Fruit fly (Drosophila melanogaster) whole organism, wandering third instar larva: ENCODE results near the gene Dyro.

Experiments
- Abd-B ChIP-seq: fragments of >200 bp; optimal IDR thresholded peaks from 2 replicates; lab custom pipeline; 2017; ENCODE audit warnings: missing biosample characterization, missing genetic modification characterization
- CG32264 ChIP-seq: fragments of 200-800 bp; sonication (Bioruptor generic); optimal IDR thresholded peaks from 2 replicates; lab custom pipeline; 2016; ENCODE audit warnings: missing biosample characterization, missing genetic modification characterization
- CG9705 ChIP-seq: fragments of 200-800 bp; sonication (Bioruptor generic); optimal IDR thresholded peaks from 2 replicates; lab custom pipeline; 2018; ENCODE audit warnings: missing biosample characterization, mild to moderate bottlenecking, missing genetic modification characterization
- CrebA ChIP-seq: fragments of 200-800 bp; sonication (Bioruptor generic); optimal IDR thresholded peaks from 2 replicates; lab custom pipeline; 2016; ENCODE audit warnings: missing biosample characterization, mild to moderate bottlenecking, missing genetic modification characterization, borderline replicate concordance
- Dfd ChIP-seq: fragments of >200 bp; optimal IDR thresholded peaks from 2 replicates; lab custom pipeline; 2017; ENCODE audit warnings: missing biosample characterization, missing genetic modification characterization
- Dif ChIP-seq: fragments of 200-275, 200-300 bp; sonication (Bioruptor generic); optimal IDR thresholded peaks from 2 replicates; lab custom pipeline; 2018; ENCODE audit warnings: missing biosample characterization, missing genetic modification characterization; ENCODE audit not compliant: partially characterized antibody
- GATAd ChIP-seq: sonication (Bioruptor generic); optimal IDR thresholded peaks from 2 replicates; lab custom pipeline; 2016; ENCODE audit warnings: missing biosample characterization, missing genetic modification characterization
- HLH106 ChIP-seq: fragments of 200-800 bp; optimal IDR thresholded peaks from 3 replicates; lab custom pipeline; 2019; ENCODE audit warnings: missing biosample characterization, mild to moderate bottlenecking, missing genetic modification characterization, moderate library complexity
- Hnf4 ChIP-seq: fragments of 200-800 bp; sonication (Bioruptor generic); optimal IDR thresholded peaks from 2 replicates; lab custom pipeline; 2016; ENCODE audit warnings: missing biosample characterization, mild to moderate bottlenecking, missing genetic modification characterization
- Hr78 ChIP-seq: fragments of >200 bp; optimal IDR thresholded peaks from 2 replicates; lab custom pipeline; 2017; ENCODE audit warnings: missing biosample characterization, missing genetic modification characterization
- Hr83 ChIP-seq: fragments of 200-300 bp; sonication (Bioruptor generic); optimal IDR thresholded peaks from 2 replicates; lab custom pipeline; 2016; ENCODE audit warnings: missing biosample characterization, mild to moderate bottlenecking, missing genetic modification characterization, moderate library complexity; ENCODE audit not compliant: poor library complexity, severe bottlenecking
- Jra ChIP-seq: sonication (Bioruptor generic); optimal IDR thresholded peaks from 2 replicates; lab custom pipeline; 2016; ENCODE audit warnings: missing biosample characterization, missing genetic modification characterization
- Mio ChIP-seq: sonication (Bioruptor generic); optimal IDR thresholded peaks from 2 replicates; lab custom pipeline; 2016; ENCODE audit warnings: missing biosample characterization, missing genetic modification characterization
- Myc ChIP-seq: fragments of >200 bp; optimal IDR thresholded peaks from 2 replicates; lab custom pipeline; 2017
- N ChIP-seq: fragments of >200 bp; optimal IDR thresholded peaks from 2 replicates; lab custom pipeline; 2018; ENCODE audit warnings: missing biosample characterization, missing external identifiers, missing genetic modification characterization
- OdsH ChIP-seq: fragments of 200-800 bp; sonication (Bioruptor generic); optimal IDR thresholded peaks from 2 replicates; lab custom pipeline; 2016; ENCODE audit warnings: missing biosample characterization, mild to moderate bottlenecking, missing genetic modification characterization
- Rel ChIP-seq, 2 experiments: fragments of 200-800 bp; sonication (Bioruptor generic) in 1 of 2; optimal IDR thresholded peaks; 2 replicates in 1 of 2; 3 replicates in 1 of 2; lab custom pipeline; 2016 to 2019; ENCODE audit warnings: mild to moderate bottlenecking in 2 of 2, missing biosample characterization in 2 of 2, missing genetic modification characterization in 2 of 2, moderate library complexity in 1 of 2
- Sp1 ChIP-seq: fragments of 200-800 bp; sonication (Bioruptor generic); optimal IDR thresholded peaks from 3 replicates; lab custom pipeline; 2019; ENCODE audit warnings: missing biosample characterization, mild to moderate bottlenecking, missing genetic modification characterization, moderate library complexity
- Vsx2 ChIP-seq: fragments of 200-300, 225-300 bp; sonication (Bioruptor generic); optimal IDR thresholded peaks from 2 replicates; lab custom pipeline; 2018; ENCODE audit warnings: missing biosample characterization, missing genetic modification characterization; ENCODE audit not compliant: partially characterized antibody
- br ChIP-seq: fragments of 200-800 bp; sonication (Bioruptor generic); optimal IDR thresholded peaks from 2 replicates; lab custom pipeline; 2016; ENCODE audit warnings: missing biosample characterization, missing genetic modification characterization
- brk ChIP-seq: fragments of 200-800 bp; sonication (Bioruptor generic); optimal IDR thresholded peaks from 2 replicates; lab custom pipeline; 2016; ENCODE audit warnings: missing biosample characterization, mild to moderate bottlenecking, missing genetic modification characterization
- dl ChIP-seq, 2 experiments: fragments of 175-275, 200-275 bp in 1 of 2; fragments of 200-275 bp in 1 of 2; sonication (Bioruptor generic); optimal IDR thresholded peaks; lab custom pipeline; 2018; ENCODE audit warnings: mild to moderate bottlenecking in 2 of 2, missing biosample characterization in 2 of 2, missing genetic modification characterization in 2 of 2, moderate library complexity in 2 of 2; ENCODE audit not compliant: partially characterized antibody in 2 of 2, insufficient read depth in 1 of 2
- dmrt93B ChIP-seq: fragments of 200-800 bp; sonication (Bioruptor generic); optimal IDR thresholded peaks from 2 replicates; lab custom pipeline; 2018; ENCODE audit warnings: missing biosample characterization, mild to moderate bottlenecking, missing genetic modification characterization
- dsf ChIP-seq: sonication (Bioruptor generic); optimal IDR thresholded peaks from 2 replicates; lab custom pipeline; 2016; ENCODE audit warnings: missing biosample characterization, missing genetic modification characterization, borderline replicate concordance
- ey ChIP-seq: fragments of 200-800 bp; sonication (Bioruptor generic); optimal IDR thresholded peaks from 2 replicates; lab custom pipeline; 2016; ENCODE audit warnings: missing biosample characterization, missing genetic modification characterization
- foxo ChIP-seq, 2 experiments: fragments of 200-800 bp; sonication (Bioruptor generic); optimal IDR thresholded peaks; 2 replicates in 1 of 2; 3 replicates in 1 of 2; lab custom pipeline; 2016 to 2017; ENCODE audit warnings: missing biosample characterization in 2 of 2, missing genetic modification characterization in 2 of 2
- fru ChIP-seq: fragments of 200-800 bp; sonication (Bioruptor generic); optimal IDR thresholded peaks from 3 replicates; lab custom pipeline; 2016; ENCODE audit warnings: missing biosample characterization, mild to moderate bottlenecking, missing genetic modification characterization
- h ChIP-seq: fragments of 200-800 bp; sonication (Bioruptor generic); optimal IDR thresholded peaks from 3 replicates; lab custom pipeline; 2016; ENCODE audit warnings: missing biosample characterization, mild to moderate bottlenecking, missing genetic modification characterization
- jim ChIP-seq: fragments of 175-275, 200-325 bp; sonication (Bioruptor generic); optimal IDR thresholded peaks from 2 replicates; lab custom pipeline; 2016; ENCODE audit warnings: missing biosample characterization, mild to moderate bottlenecking, missing genetic modification characterization
- lola ChIP-seq: fragments of >200 bp; optimal IDR thresholded peaks from 2 replicates; lab custom pipeline; 2017; ENCODE audit warnings: missing biosample characterization, missing genetic modification characterization
- pan ChIP-seq: fragments of >200 bp; optimal IDR thresholded peaks from 2 replicates; lab custom pipeline; 2017
- psq ChIP-seq: fragments of 200-800 bp; sonication (Bioruptor generic); optimal IDR thresholded peaks from 3 replicates; lab custom pipeline; 2017; ENCODE audit warnings: missing biosample characterization, mild to moderate bottlenecking, missing genetic modification characterization, moderate library complexity
- rgr ChIP-seq: fragments of 200-800 bp; sonication (Bioruptor generic); optimal IDR thresholded peaks from 3 replicates; lab custom pipeline; 2016; ENCODE audit warnings: missing biosample characterization, mild to moderate bottlenecking, missing genetic modification characterization
- sage ChIP-seq: fragments of 200-800 bp; sonication (Bioruptor generic); optimal IDR thresholded peaks from 2 replicates; lab custom pipeline; 2016; ENCODE audit warnings: missing biosample characterization, mild to moderate bottlenecking, missing genetic modification characterization
- sv ChIP-seq: fragments of 200-800 bp; sonication (Bioruptor generic); optimal IDR thresholded peaks from 3 replicates; lab custom pipeline; 2016; ENCODE audit warnings: missing biosample characterization, missing genetic modification characterization
- tai ChIP-seq: sonication (Bioruptor generic); optimal IDR thresholded peaks from 2 replicates; lab custom pipeline; 2016; ENCODE audit warnings: missing biosample characterization, missing genetic modification characterization
- usp ChIP-seq: fragments of >200 bp; optimal IDR thresholded peaks from 2 replicates; lab custom pipeline; 2017; ENCODE audit warnings: missing biosample characterization, missing genetic modification characterization
- woc ChIP-seq: sonication (Bioruptor generic); optimal IDR thresholded peaks from 2 replicates; lab custom pipeline; 2016; ENCODE audit warnings: missing biosample characterization, mild to moderate bottlenecking, missing genetic modification characterization

The Dyro gene

DNA sequence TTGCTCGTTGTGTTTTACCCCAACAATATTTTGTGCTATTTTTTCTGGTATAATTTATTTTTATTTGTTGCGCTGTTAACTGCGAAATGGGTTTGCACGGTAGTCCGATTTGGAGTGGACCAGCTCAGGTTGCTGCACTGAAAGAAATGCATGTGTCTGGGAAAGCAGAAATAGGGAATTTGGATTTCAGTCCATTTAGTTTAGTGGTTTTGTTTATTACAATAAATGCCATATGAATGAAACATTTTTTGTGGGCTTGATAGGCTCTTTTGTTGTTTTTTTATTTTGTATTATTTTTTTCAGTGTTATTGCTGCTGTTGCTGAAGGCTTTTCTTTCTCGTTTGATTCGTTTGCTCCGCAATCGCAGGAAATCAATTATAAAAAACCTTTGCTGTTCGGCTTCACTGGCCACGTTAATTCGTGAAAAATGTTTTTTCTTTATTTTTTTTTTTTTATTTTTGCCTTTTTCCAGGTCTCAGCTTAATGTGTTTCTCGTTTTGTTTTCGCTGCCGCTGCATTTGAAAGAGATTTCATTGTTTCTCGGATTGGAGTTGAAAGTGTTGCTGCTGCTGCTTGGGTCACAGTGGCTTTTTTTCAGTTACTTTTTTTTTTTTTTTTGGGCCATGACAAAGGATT is 30.1 kb upstream of the Dyro start:
- TF ChIP-seq jim (GFP tag; lab: Kevin White, UChicago) (peak; percentile 2), woc (peak; percentile 82), Sp1 (GFP tag; lab: Kevin White, UChicago) (peak; percentile 90), Abd-B (GFP tag; lab: Kevin White, UChicago) (no peak), ey (GFP tag; lab: Kevin White, UChicago) (peak; percentile 93), Mio (peak; percentile 17), GATAd (peak; percentile 20), h (GFP tag; lab: Kevin White, UChicago) (peak; percentile 93), dsf (GFP tag; lab: Kevin White, UChicago) (peak; percentile 49), usp (no peak), Hnf4 (GFP tag; lab: Kevin White, UChicago) (peak; percentile 85), sage (peak; percentile 89), CG32264 (GFP tag; lab: Kevin White, UChicago) (peak; percentile 75), Hr83 (GFP tag; lab: Kevin White, UChicago) (peak; percentile 75), br (GFP tag; lab: Kevin White, UChicago) (peak; percentile 89), foxo (GFP tag; optimal IDR thresholded peaks at IDR 0.05; lab: Kevin White, UChicago) (peak; percentile 83 to 89), psq (GFP tag; lab: Kevin White, UChicago) (peak; percentile 88), CG9705 (GFP tag; lab: Kevin White, UChicago) (peak; percentile 22), N (no peak), Rel (GFP tag; optimal IDR thresholded peaks at IDR 0.05; lab: Kevin White, UChicago) (peak; percentile 75), Rel (tag; optimal IDR thresholded peaks at IDR 0.05; lab: Kevin White, UChicago) (peak; percentile 30), lola (GFP tag; lab: Kevin White, UChicago) (no peak), Hr78 (GFP tag; lab: Kevin White, UChicago) (no peak), HLH106 (tag; lab: Kevin White, UChicago) (peak; percentile 83), Vsx2 (no peak), pan (lab: Kevin White, UChicago) (no peak), dl (GFP tag; optimal IDR thresholded peaks at IDR 0.05; lab: Kevin White, UChicago; ENCODE audit: insufficient read depth in 1 of 2, partially characterized antibody in 2 of 2) (no peak), Jra (GFP tag; lab: Kevin White, UChicago) (peak; percentile 61), Myc (lab: Kevin White, UChicago) (no peak), sv (GFP tag; lab: Kevin White, UChicago) (peak; percentile 76), tai (peak; percentile 82), brk (GFP tag; lab: Kevin White, UChicago) (peak; percentile 85), CrebA (GFP tag; lab: Kevin White, UChicago) (peak; percentile 39), Dif (no peak), rgr (GFP tag; lab: Kevin White, UChicago) (peak; percentile 92), Dfd (no peak), dmrt93B (GFP tag; lab: Kevin White, UChicago) (peak; percentile 78), fru (peak; percentile 91), OdsH (peak; percentile 89)

DNA sequence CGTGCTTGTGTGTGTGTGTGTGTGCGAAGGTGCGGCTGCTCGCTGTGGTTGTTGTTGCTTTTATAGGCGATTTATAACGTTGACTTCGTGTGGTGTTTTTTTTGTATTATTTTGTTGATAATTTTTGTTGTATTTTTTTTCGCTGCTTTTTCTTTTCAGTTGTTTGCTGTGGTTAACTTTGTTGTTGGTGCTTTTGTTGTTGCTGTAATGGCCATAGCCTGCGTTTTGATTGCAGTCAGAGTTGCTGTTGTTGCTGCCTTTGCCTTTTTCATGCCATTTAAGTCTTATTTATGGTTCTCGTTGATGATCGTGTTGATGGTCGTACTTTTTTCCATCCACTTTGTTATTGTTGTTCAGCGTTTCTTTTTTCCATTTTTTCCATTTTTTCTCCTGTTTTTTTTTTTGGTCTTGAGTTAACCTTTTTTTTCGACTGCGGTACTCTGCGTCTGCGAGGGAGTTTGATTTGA is 28.9 kb upstream of the Dyro start:
- TF ChIP-seq Jra (GFP tag; lab: Kevin White, UChicago) (peak; percentile 13), GATAd (no peak), Rel (GFP tag; optimal IDR thresholded peaks at IDR 0.05; lab: Kevin White, UChicago) (peak; percentile 74), Rel (tag; optimal IDR thresholded peaks at IDR 0.05; lab: Kevin White, UChicago) (peak; percentile 8), foxo (GFP tag; optimal IDR thresholded peaks at IDR 0.05; lab: Kevin White, UChicago) (peak in 1 of 2 experiments; percentile 54), br (GFP tag; lab: Kevin White, UChicago) (peak; percentile 11), CG32264 (GFP tag; lab: Kevin White, UChicago) (peak; percentile 11), CrebA (GFP tag; lab: Kevin White, UChicago) (peak; percentile 88), Sp1 (GFP tag; lab: Kevin White, UChicago) (peak; percentile 51), Hnf4 (GFP tag; lab: Kevin White, UChicago) (no peak), tai (no peak), sage (peak; percentile 55), psq (GFP tag; lab: Kevin White, UChicago) (peak; percentile 28), fru (peak; percentile 58)
- TF ChIP-seq, all 38 proteins: peak for 10
